Worm (Caenorhabditis elegans) whole organism, L4 larva: ENCODE measurements around the gene ins-35.

Experiments used
- F26F4.8 ChIP-seq: fragments of 200-800 bp; sonication (Bioruptor generic); conservative IDR thresholded peaks from 2 replicates; pipeline ENCODE4 v1.3.6; 2022; ENCODE audit warnings: missing genetic modification characterization, missing compliant biosample characterization
- F37D6.2 ChIP-seq: sonication (generic microtip); optimal IDR thresholded peaks from 2 replicates; lab custom pipeline; 2016; ENCODE audit warnings: mild to moderate bottlenecking, missing genetic modification characterization, missing compliant biosample characterization
- T20F7.1 ChIP-seq: fragments of 200-800 bp; sonication (Bioruptor generic); optimal IDR thresholded peaks from 2 replicates; lab custom pipeline; 2018; ENCODE audit warnings: mild to moderate bottlenecking, missing genetic modification characterization, missing compliant biosample characterization
- T26A8.4 ChIP-seq: fragments of 200-800 bp; sonication (Bioruptor generic); IDR thresholded peaks from 2 replicates; pipeline ENCODE4 v1.3.6; 2022; ENCODE audit warnings: missing genetic modification characterization, missing compliant biosample characterization
- Y5F2A.4 ChIP-seq: fragments of 200-800 bp; sonication (Bioruptor generic); optimal IDR thresholded peaks from 2 replicates; lab custom pipeline; 2018; ENCODE audit warnings: mild to moderate bottlenecking, missing genetic modification characterization, missing compliant biosample characterization
- Y75B8A.6 ChIP-seq: fragments of 200-800 bp; sonication (Bioruptor generic); IDR thresholded peaks from 2 replicates; pipeline ENCODE4 v1.3.6; 2022; ENCODE audit warnings: missing genetic modification reagents, missing genetic modification characterization, missing compliant biosample characterization
- ceh-32 ChIP-seq: sonication (generic microtip); optimal IDR thresholded peaks from 2 replicates; lab custom pipeline; 2016; ENCODE audit warnings: mild to moderate bottlenecking, missing genetic modification characterization, missing compliant biosample characterization; ENCODE audit not compliant: poor library complexity
- ceh-44 ChIP-seq: fragments of 200-800 bp; sonication (Bioruptor generic); IDR thresholded peaks from 2 replicates; pipeline ENCODE4 v1.3.6; 2022; ENCODE audit warnings: missing genetic modification reagents, missing genetic modification characterization, missing compliant biosample characterization
- ceh-82 ChIP-seq: sonication (generic microtip); optimal IDR thresholded peaks from 2 replicates; lab custom pipeline; 2017; ENCODE audit warnings: missing biosample characterization, missing genetic modification characterization
- daf-16 ChIP-seq, 3 experiments: sonication (generic microtip); optimal IDR thresholded peaks; 2 replicates each; lab custom pipeline; 2016 to 2017; ENCODE audit warnings: missing genetic modification characterization in 3 of 3, missing genetic modification reagents in 3 of 3, mild to moderate bottlenecking in 2 of 3, missing compliant biosample characterization in 2 of 3, missing biosample characterization in 1 of 3, moderate library complexity in 1 of 3
- daf-19 ChIP-seq: fragments of 200-800 bp; sonication (Bioruptor generic); conservative IDR thresholded peaks from 2 replicates; pipeline ENCODE4 v1.3.6; 2022; ENCODE audit warnings: missing genetic modification characterization, missing compliant biosample characterization
- dmd-6 ChIP-seq: fragments of 200-800 bp; sonication (Bioruptor generic); IDR thresholded peaks from 2 replicates; pipeline ENCODE4 v1.3.6; 2022; ENCODE audit warnings: missing genetic modification reagents, missing genetic modification characterization, missing compliant biosample characterization
- dmd-8 ChIP-seq: fragments of 200-800 bp; sonication (Bioruptor generic); IDR thresholded peaks from 2 replicates; pipeline ENCODE4 v1.3.6; 2022; ENCODE audit warnings: missing genetic modification characterization, missing compliant biosample characterization
- dmd-9 ChIP-seq: fragments of 200-800 bp; sonication (Bioruptor generic); IDR thresholded peaks from 2 replicates; pipeline ENCODE4 v1.3.6; 2022; ENCODE audit warnings: missing genetic modification reagents, missing genetic modification characterization, missing compliant biosample characterization
- dve-1 ChIP-seq: sonication (generic microtip); optimal IDR thresholded peaks from 2 replicates; lab custom pipeline; 2017; ENCODE audit warnings: antibody characterized with exemption, mild to moderate bottlenecking, missing genetic modification characterization, missing compliant biosample characterization; ENCODE audit not compliant: insufficient read depth
- egl-27 ChIP-seq: sonication (generic microtip); optimal IDR thresholded peaks from 3 replicates; lab custom pipeline; 2017; ENCODE audit warnings: missing biosample characterization, missing genetic modification reagents, missing genetic modification characterization
- gei-8 ChIP-seq: fragments of 200-800 bp; sonication (Bioruptor generic); optimal IDR thresholded peaks from 2 replicates; lab custom pipeline; 2018; ENCODE audit warnings: mild to moderate bottlenecking, missing genetic modification characterization, missing compliant biosample characterization
- hif-1 ChIP-seq, 2 experiments: sonication (generic microtip); optimal IDR thresholded peaks; 2 replicates each; lab custom pipeline; 2016 to 2017; ENCODE audit warnings: missing compliant biosample characterization in 2 of 2, missing genetic modification characterization in 2 of 2, missing genetic modification reagents in 2 of 2, missing genotype in 2 of 2, mild to moderate bottlenecking in 1 of 2
- hlh-30 ChIP-seq: sonication (generic microtip); optimal IDR thresholded peaks from 2 replicates; lab custom pipeline; 2017; ENCODE audit warnings: antibody characterized with exemption, mild to moderate bottlenecking, missing genetic modification characterization, missing compliant biosample characterization; ENCODE audit not compliant: insufficient read depth
- hmg-1.1 ChIP-seq: fragments of 200-800 bp; sonication (Bioruptor generic); IDR thresholded peaks from 2 replicates; pipeline ENCODE4 v1.3.6; 2022; ENCODE audit warnings: missing genetic modification reagents, missing genetic modification characterization, missing compliant biosample characterization
- jun-1 ChIP-seq: fragments of 150-350 bp; optimal IDR thresholded peaks from 2 replicates; lab custom pipeline; 2014; ENCODE audit warnings: missing biosample characterization, missing genetic modification reagents, missing genetic modification characterization
- lin-29 ChIP-seq: fragments of 200-800 bp; sonication (Bioruptor generic); IDR thresholded peaks from 2 replicates; pipeline ENCODE4 v1.3.6; 2022; ENCODE audit warnings: missing genetic modification reagents, missing genetic modification characterization, missing compliant biosample characterization
- madf-5 ChIP-seq, 2 experiments: fragments of 200-800 bp; sonication (Bioruptor generic); IDR thresholded peaks; 2 replicates each; pipeline ENCODE4 v1.3.6; 2022; ENCODE audit warnings: missing compliant biosample characterization in 2 of 2, missing genetic modification characterization in 2 of 2
- mdl-1 ChIP-seq, 2 experiments: fragments of 150-350 bp in 1 of 2; sonication (generic microtip) in 1 of 2; optimal IDR thresholded peaks; 2 replicates each; lab custom pipeline; 2014 to 2017; ENCODE audit warnings: missing biosample characterization in 2 of 2, missing genetic modification characterization in 2 of 2
- mep-1 ChIP-seq: fragments of 150-350 bp; sonication (generic microtip); optimal IDR thresholded peaks from 3 replicates; lab custom pipeline; 2014; ENCODE audit warnings: missing biosample characterization, missing genetic modification characterization
- mes-2 ChIP-seq: sonication (generic microtip); optimal IDR thresholded peaks from 2 replicates; lab custom pipeline; 2016; ENCODE audit warnings: missing genotype, mild to moderate bottlenecking, missing genetic modification characterization, missing compliant biosample characterization; ENCODE audit not compliant: poor library complexity, severe bottlenecking
- mxl-3 ChIP-seq: fragments of 200-800 bp; sonication (Bioruptor generic); optimal IDR thresholded peaks from 2 replicates; lab custom pipeline; 2018; ENCODE audit warnings: mild to moderate bottlenecking, missing genetic modification characterization, missing compliant biosample characterization
- nhr-10 ChIP-seq: fragments of 150-350 bp; optimal IDR thresholded peaks from 2 replicates; lab custom pipeline; 2014; ENCODE audit warnings: missing biosample characterization, missing genetic modification characterization
- nhr-11 ChIP-seq: fragments of 150-350 bp; optimal IDR thresholded peaks from 2 replicates; lab custom pipeline; 2014; ENCODE audit warnings: missing biosample characterization, missing genetic modification characterization
- nhr-25 ChIP-seq: sonication (generic microtip); optimal IDR thresholded peaks from 2 replicates; lab custom pipeline; 2017; ENCODE audit warnings: missing genetic modification characterization, mild to moderate bottlenecking, missing compliant biosample characterization, antibody characterized with exemption, moderate library complexity, borderline replicate concordance; ENCODE audit not compliant: insufficient read depth
- nhr-28 ChIP-seq: fragments of 150-350 bp; optimal IDR thresholded peaks from 2 replicates; lab custom pipeline; 2014; ENCODE audit warnings: missing biosample characterization, missing genetic modification characterization
- nhr-77 ChIP-seq: fragments of 150-350 bp; optimal IDR thresholded peaks from 2 replicates; lab custom pipeline; 2014; ENCODE audit warnings: missing biosample characterization, missing genetic modification characterization
- pha-4 ChIP-seq, 2 experiments: fragments of 150-350 bp in 1 of 2; fragments of 200-800 bp in 1 of 2; sonication (Bioruptor generic) in 1 of 2; IDR thresholded peaks in 1 of 2; optimal IDR thresholded peaks in 1 of 2; 2 replicates each; pipeline versions ENCODE4 v1.3.6 to Lab custom; 2014 to 2022; ENCODE audit warnings: missing genetic modification characterization in 2 of 2, missing genetic modification reagents in 2 of 2, missing biosample characterization in 1 of 2, missing compliant biosample characterization in 1 of 2
- pqm-1 ChIP-seq: sonication (generic microtip); optimal IDR thresholded peaks from 2 replicates; lab custom pipeline; 2017; ENCODE audit warnings: missing biosample characterization, missing genetic modification characterization
- rbr-2 ChIP-seq: sonication (generic microtip); optimal IDR thresholded peaks from 2 replicates; lab custom pipeline; 2016; ENCODE audit warnings: missing genotype, missing genetic modification characterization, missing compliant biosample characterization
- sdz-12 ChIP-seq: fragments of 200-800 bp; sonication (Bioruptor generic); optimal IDR thresholded peaks from 2 replicates; lab custom pipeline; 2018; ENCODE audit warnings: mild to moderate bottlenecking, missing genetic modification characterization, missing compliant biosample characterization
- snpc-4 ChIP-seq: fragments of 150-350 bp; optimal IDR thresholded peaks from 2 replicates; lab custom pipeline; 2014; ENCODE audit warnings: missing biosample characterization, missing genetic modification characterization
- spr-3 ChIP-seq: fragments of 200-800 bp; sonication (Bioruptor generic); optimal IDR thresholded peaks from 2 replicates; lab custom pipeline; 2018; ENCODE audit warnings: mild to moderate bottlenecking, missing genetic modification characterization, missing compliant biosample characterization
- tra-1 ChIP-seq: fragments of 200-800 bp; sonication (Bioruptor generic); IDR thresholded peaks from 2 replicates; pipeline ENCODE4 v1.3.6; 2022; ENCODE audit warnings: missing genetic modification reagents, missing genetic modification characterization, missing compliant biosample characterization
- unc-62 ChIP-seq, 3 experiments: fragments of 150-350 bp in 1 of 3; sonication (generic microtip); optimal IDR thresholded peaks in 2 of 3; peaks in 1 of 3; 1 replicate in 1 of 3; 2 replicates in 2 of 3; lab custom pipeline; 2014 to 2017; ENCODE audit warnings: missing biosample characterization in 3 of 3, missing genetic modification characterization in 3 of 3, missing genetic modification reagents in 3 of 3, missing genotype in 1 of 3
- zfp-2 ChIP-seq: sonication (generic microtip); optimal IDR thresholded peaks from 2 replicates; lab custom pipeline; 2016; ENCODE audit warnings: mild to moderate bottlenecking, missing genetic modification characterization, missing compliant biosample characterization
- ztf-7 ChIP-seq: fragments of 150-350 bp; optimal IDR thresholded peaks from 2 replicates; lab custom pipeline; 2014; ENCODE audit warnings: missing biosample characterization, missing genetic modification characterization

ins-35 gene

ce11 chrV:20418768-20419167, 43.4 kb downstream of the ins-35 start (continued):
- no peak for TF ChIP-seq madf-5 (GFP tag; IDR thresholded peaks at IDR 0.05; lab: Robert Waterston, UW)
- peak; percentile 71 for TF ChIP-seq mep-1 (tag; lab: Kevin White, UChicago)
- peak; percentile 72 for TF ChIP-seq nhr-11 (tag; lab: Kevin White, UChicago)
- TF ChIP-seq T26A8.4 (GFP tag; lab: Robert Waterston, UW), result peak; percentile 71
- peak; percentile 0 for TF ChIP-seq pqm-1 (tag; lab: Kevin White, UChicago)
- TF ChIP-seq T20F7.1 (GFP tag; lab: Kevin White, UChicago), result no peak
- TF ChIP-seq lin-29 (GFP tag; lab: Robert Waterston, UW), result no peak
- peak; percentile 97 for TF ChIP-seq hlh-30 (tag; lab: Kevin White, UChicago)

DNA sequence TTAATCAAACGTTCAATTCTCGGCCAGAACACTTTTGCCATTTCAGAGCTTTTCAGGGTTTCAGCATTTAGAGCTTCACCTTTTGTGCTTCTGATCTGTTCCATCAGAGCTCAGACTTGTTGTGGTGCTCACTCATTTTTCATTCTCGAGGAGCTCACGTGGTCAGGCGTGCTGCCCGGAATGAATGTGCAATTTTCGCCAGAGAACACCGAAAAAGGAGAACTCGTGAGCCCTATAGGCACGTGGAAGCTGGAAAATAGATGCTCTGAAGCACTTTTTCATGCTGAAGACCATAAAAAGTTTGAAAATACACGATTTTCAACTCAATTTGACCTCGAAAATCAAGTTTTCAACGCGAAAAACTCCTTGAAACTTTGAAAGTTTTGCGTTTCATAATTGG, 44.3 kb downstream of the ins-35 start:
- TF ChIP-seq daf-16 (GFP tag; optimal IDR thresholded peaks at IDR 0.05; lab: Kevin White, UChicago) (no peak), daf-16 (tag; optimal IDR thresholded peaks at IDR 0.05; lab: Kevin White, UChicago) (peak; percentile 16), hif-1 (tag; optimal IDR thresholded peaks at IDR 0.05; lab: Kevin White, UChicago) (peak in 1 of 2 experiments; percentile 17), hlh-30 (tag; lab: Kevin White, UChicago) (peak; percentile 94), dmd-8 (no peak), mdl-1 (tag; optimal IDR thresholded peaks at IDR 0.05; lab: Kevin White, UChicago) (peak in 1 of 2 experiments; percentile 11)

- TF ChIP-seq nhr-25 (tag; lab: Kevin White, UChicago), result peak; percentile 89
- no peak for TF ChIP-seq hmg-1.1 (GFP tag; lab: Robert Waterston, UW)
- no peak for TF ChIP-seq zfp-2 (tag; lab: Kevin White, UChicago)
- no peak for TF ChIP-seq F26F4.8 (GFP tag; lab: Robert Waterston, UW)
- TF ChIP-seq nhr-77 (tag; lab: Kevin White, UChicago), result no peak
- no peak for TF ChIP-seq mxl-3 (GFP tag; lab: Kevin White, UChicago)
Measured at ce11 chrV:20422738-20423137, 47.4 kb downstream of the ins-35 start.

ce11 chrV:20423428-20423827, 48.1 kb downstream of the ins-35 start:
- TF ChIP-seq ceh-32 (tag; lab: Kevin White, UChicago) (no peak), dmd-6 (GFP tag; lab: Robert Waterston, UW) (peak; percentile 53; the same call in 1 of the 2 replicates), dve-1 (tag; lab: Kevin White, UChicago) (peak; percentile 36), hmg-1.1 (GFP tag; lab: Robert Waterston, UW) (no peak), T26A8.4 (GFP tag; lab: Robert Waterston, UW) (no peak), spr-3 (GFP tag; lab: Kevin White, UChicago) (no peak), nhr-28 (tag; lab: Kevin White, UChicago) (peak; percentile 53), ceh-82 (tag; lab: Kevin White, UChicago) (no peak), gei-8 (no peak), sdz-12 (GFP tag; lab: Kevin White, UChicago) (no peak), Y75B8A.6 (GFP tag; lab: Robert Waterston, UW) (no peak), rbr-2 (tag; lab: Kevin White, UChicago) (no peak), egl-27 (tag; lab: Kevin White, UChicago) (no peak), ztf-7 (tag; lab: Kevin White, UChicago) (no peak), hlh-30 (tag; lab: Kevin White, UChicago) (peak; percentile 30), jun-1 (no peak), pha-4 (GFP tag; IDR thresholded peaks at IDR 0.05; lab: Robert Waterston, UW) (no peak), pha-4 (tag; optimal IDR thresholded peaks at IDR 0.05; lab: Kevin White, UChicago) (no peak), ceh-44 (GFP tag; lab: Robert Waterston, UW) (no peak), unc-62 (GFP tag; optimal IDR thresholded peaks at IDR 0.05 in 1 of 2; lab: Kevin White, UChicago) (peak in 1 of 2 experiments; percentile 57), unc-62 (tag; optimal IDR thresholded peaks at IDR 0.05; lab: Kevin White, UChicago) (no peak), tra-1 (GFP tag; lab: Robert Waterston, UW) (no peak), dmd-9 (GFP tag; lab: Robert Waterston, UW) (no peak), F37D6.2 (tag; lab: Kevin White, UChicago) (no peak), nhr-10 (no peak), daf-16 (GFP tag; optimal IDR thresholded peaks at IDR 0.05; lab: Kevin White, UChicago) (peak in 1 of 2 experiments; percentile 74), daf-16 (tag; optimal IDR thresholded peaks at IDR 0.05; lab: Kevin White, UChicago) (peak; percentile 99), Y5F2A.4 (GFP tag; lab: Kevin White, UChicago) (no peak), mes-2 (no peak), snpc-4 (tag; lab: Kevin White, UChicago) (no peak), daf-19 (GFP tag; lab: Robert Waterston, UW) (no peak)
